Fruit fly (Drosophila melanogaster) whole organism, embryonic: Measurements from ENCODE around the gene COX7AL2.

Experiments used
- Antp ChIP-seq: fragments of 200-800 bp; sonication (Bioruptor generic); optimal IDR thresholded peaks from 3 replicates; lab custom pipeline; 2016; ENCODE audit warnings: missing biosample characterization, missing genetic modification characterization
- CG10543 ChIP-seq: fragments of 200-800 bp; sonication (Bioruptor generic); optimal IDR thresholded peaks from 3 replicates; lab custom pipeline; 2017; ENCODE audit warnings: missing biosample characterization, mild to moderate bottlenecking, missing genetic modification characterization, moderate library complexity
- CG12744 ChIP-seq: fragments of 200-800 bp; sonication (Bioruptor generic); optimal IDR thresholded peaks from 2 replicates; lab custom pipeline; 2016; ENCODE audit warnings: missing biosample characterization, missing genetic modification characterization
- CG12769 ChIP-seq: fragments of 200-800 bp; sonication (Bioruptor generic); optimal IDR thresholded peaks from 2 replicates; lab custom pipeline; 2019; ENCODE audit warnings: missing biosample characterization, mild to moderate bottlenecking, missing genetic modification characterization, moderate library complexity
- CG13624 ChIP-seq: fragments of 200-800 bp; sonication (Bioruptor generic); optimal IDR thresholded peaks from 2 replicates; lab custom pipeline; 2016; ENCODE audit warnings: missing biosample characterization, missing genetic modification characterization
- CG15514 ChIP-seq: fragments of 200-800 bp; sonication (Bioruptor generic); optimal IDR thresholded peaks from 3 replicates; lab custom pipeline; 2017; ENCODE audit warnings: missing biosample characterization, missing genetic modification characterization, mild to moderate bottlenecking, moderate library complexity, missing genetic modification reagents
- CG17385 ChIP-seq: fragments of 200-800 bp; sonication (Bioruptor generic); optimal IDR thresholded peaks from 3 replicates; lab custom pipeline; 2018; ENCODE audit warnings: missing biosample characterization, mild to moderate bottlenecking, missing genetic modification characterization
- CG17568 ChIP-seq: fragments of 200-800 bp; sonication (Bioruptor generic); optimal IDR thresholded peaks from 2 replicates; lab custom pipeline; 2018; ENCODE audit warnings: missing biosample characterization, mild to moderate bottlenecking, missing genetic modification characterization, moderate library complexity
- CG17612 ChIP-seq: fragments of 200-800 bp; sonication (Bioruptor generic); IDR thresholded peaks from 2 replicates; pipeline ENCODE4 v1.3.6; 2022; ENCODE audit warnings: missing biosample characterization, missing genetic modification characterization
- CG2120 ChIP-seq: fragments of 200-800 bp; sonication (Bioruptor generic); optimal IDR thresholded peaks from 3 replicates; lab custom pipeline; 2016; ENCODE audit warnings: missing biosample characterization, missing genetic modification characterization
- CG32767 ChIP-seq: fragments of 200-800 bp; sonication (Bioruptor generic); IDR thresholded peaks from 2 replicates; pipeline ENCODE4 v1.3.6; 2022; ENCODE audit warnings: missing biosample characterization, missing genetic modification characterization
- CG3281 ChIP-seq: fragments of 200-800 bp; sonication (Bioruptor generic); optimal IDR thresholded peaks from 3 replicates; lab custom pipeline; 2017; ENCODE audit warnings: missing biosample characterization, mild to moderate bottlenecking, missing genetic modification characterization
- CG4730 ChIP-seq: fragments of 200-800 bp; sonication (Bioruptor generic); IDR thresholded peaks from 2 replicates; pipeline ENCODE4 v1.3.6; 2022; ENCODE audit warnings: missing biosample characterization, missing genetic modification characterization
- CG6175 ChIP-seq: fragments of 200-800 bp; sonication (Bioruptor generic); IDR thresholded peaks from 3 replicates; pipeline ENCODE4 v1.3.6; 2022; ENCODE audit warnings: missing biosample characterization, missing genetic modification characterization
- CHES-1-like ChIP-seq: fragments of 200-800 bp; sonication (Bioruptor generic); optimal IDR thresholded peaks from 2 replicates; lab custom pipeline; 2016; ENCODE audit warnings: missing biosample characterization, missing genetic modification characterization
- CoRest ChIP-seq: fragments of 200-800 bp; sonication (Bioruptor generic); optimal IDR thresholded peaks from 3 replicates; lab custom pipeline; 2018; ENCODE audit warnings: missing biosample characterization, mild to moderate bottlenecking, missing genetic modification characterization, moderate library complexity
- D19A ChIP-seq: fragments of 200-800 bp; optimal IDR thresholded peaks from 3 replicates; lab custom pipeline; 2019; ENCODE audit warnings: missing biosample characterization, mild to moderate bottlenecking, missing genetic modification characterization, moderate library complexity
- Dfd ChIP-seq, 2 experiments: fragments of >200 bp; optimal IDR thresholded peaks; 2 replicates each; lab custom pipeline; 2017; ENCODE audit warnings: missing biosample characterization in 2 of 2, missing genetic modification characterization in 2 of 2
- E2f2 ChIP-seq: fragments of 200-800 bp; sonication (Bioruptor generic); IDR thresholded peaks from 2 replicates; pipeline ENCODE4 v1.3.6; 2022; ENCODE audit warnings: missing biosample characterization, missing genetic modification characterization
- Elba2 ChIP-seq: fragments of 200-800 bp; sonication (Bioruptor generic); optimal IDR thresholded peaks from 3 replicates; lab custom pipeline; 2016; ENCODE audit warnings: missing biosample characterization, missing genetic modification characterization
- HLH3B ChIP-seq: fragments of 200-800 bp; sonication (Bioruptor generic); IDR thresholded peaks from 2 replicates; pipeline ENCODE4 v1.3.6; 2022; ENCODE audit warnings: missing biosample characterization, missing genetic modification characterization
- HLHmδ ChIP-seq: fragments of 200-800 bp; sonication (Bioruptor generic); optimal IDR thresholded peaks from 2 replicates; lab custom pipeline; 2018; ENCODE audit warnings: missing biosample characterization, mild to moderate bottlenecking, missing genetic modification characterization, moderate library complexity
- Hand ChIP-seq: fragments of 200-800 bp; sonication (Bioruptor generic); optimal IDR thresholded peaks from 2 replicates; lab custom pipeline; 2017; ENCODE audit warnings: mild to moderate bottlenecking, missing biosample characterization, missing genetic modification reagents, missing genetic modification characterization
- Hmr ChIP-seq: fragments of 200-800 bp; sonication (Bioruptor generic); optimal IDR thresholded peaks from 3 replicates; lab custom pipeline; 2017; ENCODE audit warnings: mild to moderate bottlenecking, missing biosample characterization, missing genetic modification reagents, missing genetic modification characterization
- Jarid2 ChIP-seq: fragments of 200-800 bp; sonication (Bioruptor generic); optimal IDR thresholded peaks from 3 replicates; lab custom pipeline; 2017; ENCODE audit warnings: mild to moderate bottlenecking, missing biosample characterization, missing genetic modification reagents, missing genetic modification characterization
- Med ChIP-seq: fragments of 200-800 bp; sonication (Bioruptor generic); peaks from one replicate; lab custom pipeline; 2016; ENCODE audit warnings: missing biosample characterization, missing genetic modification characterization, mild to moderate bottlenecking, inconsistent platforms, moderate library complexity
- Rfx ChIP-seq: fragments of 200-800 bp; sonication (Bioruptor generic); IDR thresholded peaks from 2 replicates; pipeline ENCODE4 v1.3.6; 2022; ENCODE audit warnings: missing biosample characterization, missing genetic modification characterization
- aop ChIP-seq: fragments of 200-800 bp; sonication (Bioruptor generic); IDR thresholded peaks from 2 replicates; pipeline ENCODE4 v1.3.6; 2022; ENCODE audit warnings: missing biosample characterization, missing genetic modification characterization
- az2 ChIP-seq: fragments of 200-800 bp; sonication (Bioruptor generic); optimal IDR thresholded peaks from 3 replicates; lab custom pipeline; 2016; ENCODE audit warnings: missing biosample characterization, missing genetic modification characterization
- bigmax ChIP-seq: fragments of 200-800 bp; sonication (Bioruptor generic); optimal IDR thresholded peaks from 2 replicates; lab custom pipeline; 2018; ENCODE audit warnings: missing biosample characterization, mild to moderate bottlenecking, missing genetic modification characterization
- br ChIP-seq: fragments of >200 bp; optimal IDR thresholded peaks from 2 replicates; lab custom pipeline; 2017
- cato ChIP-seq: fragments of 200-800 bp; sonication (Bioruptor generic); optimal IDR thresholded peaks from 2 replicates; lab custom pipeline; 2016; ENCODE audit warnings: missing biosample characterization, missing genetic modification characterization, borderline replicate concordance
- caup ChIP-seq: fragments of 200-800 bp; sonication (Bioruptor generic); optimal IDR thresholded peaks from 3 replicates; lab custom pipeline; 2017; ENCODE audit warnings: missing biosample characterization, mild to moderate bottlenecking, missing genetic modification characterization, moderate library complexity; ENCODE audit not compliant: severe bottlenecking
- chm ChIP-seq: fragments of 200-800 bp; sonication (Bioruptor generic); IDR thresholded peaks from 2 replicates; pipeline ENCODE4 v1.3.6; 2022; ENCODE audit warnings: missing biosample characterization, missing genetic modification characterization
- crol ChIP-seq: fragments of 200-800 bp; sonication (Bioruptor generic); IDR thresholded peaks from 2 replicates; pipeline ENCODE4 v1.3.6; 2022; ENCODE audit warnings: missing biosample characterization, missing genetic modification characterization
- da ChIP-seq: fragments of 200-800 bp; sonication (Bioruptor generic); optimal IDR thresholded peaks from 2 replicates; lab custom pipeline; 2016; ENCODE audit warnings: missing biosample characterization, missing genetic modification characterization
- dm ChIP-seq: fragments of 200-800 bp; sonication (Bioruptor generic); optimal IDR thresholded peaks from 3 replicates; lab custom pipeline; 2016; ENCODE audit warnings: missing biosample characterization, missing genetic modification characterization
- emc ChIP-seq: fragments of 200-800 bp; sonication (Bioruptor generic); optimal IDR thresholded peaks from 2 replicates; lab custom pipeline; 2016; ENCODE audit warnings: missing biosample characterization, missing genetic modification characterization
- ewg ChIP-seq: fragments of 200-800 bp; sonication (Bioruptor generic); optimal IDR thresholded peaks from 3 replicates; lab custom pipeline; 2017; ENCODE audit warnings: mild to moderate bottlenecking, missing biosample characterization, missing genetic modification reagents, missing genetic modification characterization
- fd96Cb ChIP-seq: fragments of 200-800 bp; sonication (Bioruptor generic); optimal IDR thresholded peaks from 2 replicates; lab custom pipeline; 2018; ENCODE audit warnings: missing biosample characterization, mild to moderate bottlenecking, missing genetic modification characterization, moderate library complexity
- grau ChIP-seq: fragments of 200-800 bp; optimal IDR thresholded peaks from 3 replicates; lab custom pipeline; 2019; ENCODE audit warnings: missing biosample characterization, mild to moderate bottlenecking, missing genetic modification characterization, moderate library complexity
- gt ChIP-seq: fragments of 200-800 bp; sonication (Bioruptor generic); IDR thresholded peaks from 2 replicates; pipeline ENCODE4 v1.3.6; 2022; ENCODE audit warnings: missing biosample characterization, missing genetic modification characterization
- hth ChIP-seq: fragments of >200 bp; optimal IDR thresholded peaks from 2 replicates; lab custom pipeline; 2017; ENCODE audit warnings: inconsistent platforms
- kah ChIP-seq: fragments of 200-800 bp; sonication (Bioruptor generic); optimal IDR thresholded peaks from 2 replicates; lab custom pipeline; 2018; ENCODE audit warnings: missing biosample characterization, mild to moderate bottlenecking, missing genetic modification characterization
- mirr ChIP-seq: fragments of 200-800 bp; sonication (Bioruptor generic); optimal IDR thresholded peaks from 3 replicates; lab custom pipeline; 2018; ENCODE audit warnings: missing biosample characterization, mild to moderate bottlenecking, missing genetic modification characterization
- nerfin-1 ChIP-seq: fragments of 200-800 bp; sonication (Bioruptor generic); optimal IDR thresholded peaks from 3 replicates; lab custom pipeline; 2019; ENCODE audit warnings: missing biosample characterization, mild to moderate bottlenecking, missing genetic modification characterization, moderate library complexity
- schlank ChIP-seq: fragments of 200-800 bp; sonication (Bioruptor generic); optimal IDR thresholded peaks from 2 replicates; lab custom pipeline; 2018; ENCODE audit warnings: missing biosample characterization, mild to moderate bottlenecking, missing genetic modification characterization
- sim ChIP-seq: fragments of 200-800 bp; sonication (Bioruptor generic); IDR thresholded peaks from 2 replicates; pipeline ENCODE4 v1.3.6; 2022; ENCODE audit warnings: missing biosample characterization, missing genetic modification characterization
- sr ChIP-seq: fragments of 200-800 bp; sonication (Bioruptor generic); IDR thresholded peaks from 3 replicates; pipeline ENCODE4 v1.3.6; 2022; ENCODE audit warnings: missing biosample characterization, missing genetic modification characterization
- toy ChIP-seq: fragments of 200-800 bp; sonication (Bioruptor generic); IDR thresholded peaks from 2 replicates; pipeline ENCODE4 v1.3.6; 2022; ENCODE audit warnings: missing biosample characterization, missing genetic modification characterization
- vnd ChIP-seq: fragments of 200-800 bp; sonication (Bioruptor generic); IDR thresholded peaks from 3 replicates; pipeline ENCODE4 v1.3.6; 2022; ENCODE audit warnings: missing biosample characterization, missing genetic modification characterization; ENCODE audit not compliant: partially characterized antibody

Gene COX7AL2

dm6 chr2L:2171366-2172078 lies 26.2 kb downstream of the COX7AL2 start:
- TF ChIP-seq sim (GFP tag; lab: Robert Waterston, UW) (no peak), ewg (GFP tag; lab: Kevin White, UChicago) (no peak), CoRest (peak; percentile 10), CG12769 (peak; percentile 50), gt (GFP tag; lab: Robert Waterston, UW) (no peak), CG17385 (peak; percentile 14), sr (GFP tag; lab: Robert Waterston, UW) (no peak), dm (no peak), aop (GFP tag; lab: Robert Waterston, UW) (peak; percentile 99), schlank (tag; lab: Kevin White, UChicago) (peak; percentile 3), HLH3B (GFP tag; lab: Robert Waterston, UW) (no peak), HLHmδ (GFP tag; lab: Kevin White, UChicago) (no peak), fd96Cb (no peak), CG17568 (GFP tag; lab: Kevin White, UChicago) (peak; percentile 7), crol (GFP tag; lab: Robert Waterston, UW) (peak; percentile 95), Antp (GFP tag; lab: Kevin White, UChicago) (no peak), grau (tag; lab: Kevin White, UChicago) (peak; percentile 57), emc (no peak), br (lab: Kevin White, UChicago) (no peak), CG10543 (GFP tag; lab: Kevin White, UChicago) (peak; percentile 71), E2f2 (GFP tag; lab: Robert Waterston, UW) (no peak), cato (no peak), Hand (peak; percentile 42), CG32767 (GFP tag; lab: Robert Waterston, UW) (no peak), Rfx (no peak), CG13624 (GFP tag; lab: Kevin White, UChicago) (no peak), CG6175 (GFP tag; lab: Robert Waterston, UW) (no peak), Jarid2 (GFP tag; lab: Kevin White, UChicago) (peak; percentile 19), D19A (tag; lab: Kevin White, UChicago) (peak; percentile 20), CG4730 (GFP tag; lab: Robert Waterston, UW) (no peak), CG17612 (GFP tag; lab: Robert Waterston, UW) (no peak), caup (GFP tag; lab: Kevin White, UChicago) (peak; percentile 56), CG2120 (no peak), Dfd (GFP tag; optimal IDR thresholded peaks at IDR 0.05; lab: Kevin White, UChicago) (no peak), Elba2 (no peak), hth (no peak), bigmax (GFP tag; lab: Kevin White, UChicago) (no peak), CG15514 (GFP tag; lab: Kevin White, UChicago) (peak; percentile 26), CG12744 (no peak), toy (GFP tag; lab: Robert Waterston, UW) (no peak), kah (GFP tag; lab: Kevin White, UChicago) (peak; percentile 66), nerfin-1 (tag; lab: Kevin White, UChicago) (no peak), mirr (GFP tag; lab: Kevin White, UChicago) (peak; percentile 68), vnd (GFP tag; lab: Robert Waterston, UW) (no peak), CHES-1-like (no peak), chm (GFP tag; lab: Robert Waterston, UW) (no peak), da (no peak), az2 (GFP tag; lab: Kevin White, UChicago) (no peak), CG3281 (GFP tag; lab: Kevin White, UChicago) (peak; percentile 13), Med (GFP tag; lab: Kevin White, UChicago) (peak; percentile 6), Hmr (GFP tag; lab: Kevin White, UChicago) (peak; percentile 43)
